ENCODE assay signal across 4 worm cellular contexts in genomic region chrIII:2980927-2981326, ce11.
A peak's percentile ranks its signal among the peaks of the same experiment; 100 is the strongest.
TF ChIP-seq lines count a peak whose summit lies in the region.

No protein-coding gene starts in this region.

TF ChIP-seq in whole organism, L1 larva, 84 proteins besides CTCF, POLR2A, EP300 and RAD21:
- TF ChIP-seq nhr-90 (tag; optimal IDR thresholded peaks at IDR 0.05; lab: Kevin White, UChicago; ENCODE audit: poor library complexity), result peak; percentile 10
- peak; percentile 7 for TF ChIP-seq blmp-1 (tag; optimal IDR thresholded peaks at IDR 0.05; lab: Kevin White, UChicago)
- no peak for TF ChIP-seq efl-1 (optimal IDR thresholded peaks at IDR 0.05; lab: Kevin White, UChicago)
- peak in 1 of 2 experiments; percentile 38 for TF ChIP-seq efl-1 (GFP tag; optimal IDR thresholded peaks at IDR 0.05 in 1 of 2; lab: Kevin White, UChicago)
- no peak for TF ChIP-seq fkh-4 (tag; optimal IDR thresholded peaks at IDR 0.05; lab: Kevin White, UChicago; ENCODE audit: borderline replicate concordance)
- peak in 1 of 6 experiments; percentile 71 for TF ChIP-seq elt-3 (tag; optimal IDR thresholded peaks at IDR 0.05; lab: Kevin White, UChicago)
- TF ChIP-seq lin-39 (tag; optimal IDR thresholded peaks at IDR 0.05; lab: Kevin White, UChicago), result no peak
- no peak for TF ChIP-seq pax-3 (tag; optimal IDR thresholded peaks at IDR 0.05; lab: Kevin White, UChicago)
- TF ChIP-seq ceh-88 (GFP tag; IDR thresholded peaks at IDR 0.05; lab: Robert Waterston, UW), result no peak
- no peak for TF ChIP-seq ceh-63 (GFP tag; optimal IDR thresholded peaks at IDR 0.05; lab: Kevin White, UChicago)
TF ChIP-seq in whole organism, L1 larva: peak in this region for 4.

TF ChIP-seq in whole organism, L3 larva, 47 proteins besides CTCF, POLR2A, EP300 and RAD21:
- TF ChIP-seq ceh-9 (tag; optimal IDR thresholded peaks at IDR 0.05; lab: Kevin White, UChicago) (no peak), elt-2 (tag; optimal IDR thresholded peaks at IDR 0.05; lab: Kevin White, UChicago) (peak; percentile 55), elt-3 (tag; optimal IDR thresholded peaks at IDR 0.05; lab: Kevin White, UChicago) (no peak), fkh-10 (GFP tag; optimal IDR thresholded peaks at IDR 0.05; lab: Kevin White, UChicago) (no peak), ama-1 (optimal IDR thresholded peaks at IDR 0.05; lab: Kevin White, UChicago) (no peak), sea-2 (GFP tag; optimal IDR thresholded peaks at IDR 0.05; lab: Kevin White, UChicago) (no peak)

TF ChIP-seq in whole organism, L4 larva, 104 proteins besides CTCF, POLR2A, EP300 and RAD21:
- TF ChIP-seq tra-1 (GFP tag; IDR thresholded peaks at IDR 0.05; lab: Robert Waterston, UW), result peak; percentile 87
- no peak for TF ChIP-seq T26A8.4 (GFP tag; IDR thresholded peaks at IDR 0.05; lab: Robert Waterston, UW)
- TF ChIP-seq nhr-28 (tag; optimal IDR thresholded peaks at IDR 0.05; lab: Kevin White, UChicago), result peak; percentile 12

TF ChIP-seq in whole organism, late embryonic, 69 proteins besides CTCF, POLR2A, EP300 and RAD21:
- TF ChIP-seq ceh-18 (tag; optimal IDR thresholded peaks at IDR 0.05; lab: Kevin White, UChicago), result no peak
- TF ChIP-seq elt-2 (tag; optimal IDR thresholded peaks at IDR 0.05; lab: Kevin White, UChicago), result peak; percentile 76

Comparison
In these comparisons a context has a peak if more than half of its experiments do, and no peak if none do; other contexts are left out.
1. Of the 29 proteins assayed by ChIP-seq in both whole organism, L4 larva and whole organism, L1 larva: peak only in whole organism, L4 larva: nhr-28; only in whole organism, L1 larva: none; in both: none; in neither: 28.